Worm (Caenorhabditis elegans): ENCODE measurements around the gene K05G3.2.

DNA sequence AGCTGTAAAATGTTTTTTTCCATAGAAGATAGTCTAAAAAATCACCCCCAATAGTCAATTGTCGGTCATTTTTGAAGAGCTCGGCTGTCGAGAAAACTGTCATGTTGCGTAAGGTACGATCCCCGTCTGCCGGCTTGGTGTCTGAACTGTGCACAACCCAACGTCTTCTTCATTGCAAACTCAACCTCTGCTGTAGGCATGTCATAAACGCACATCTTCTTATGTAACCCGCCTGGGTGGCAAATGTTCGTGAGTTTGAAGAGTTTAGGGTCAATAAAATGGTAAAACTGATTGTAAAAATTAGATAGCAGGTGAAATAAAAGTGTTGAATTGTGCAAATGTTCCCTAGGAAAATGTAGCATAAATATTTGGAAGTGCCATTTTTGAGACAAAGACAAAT is 29.6 kb downstream of the K05G3.2 start:
- no peak for TF ChIP-seq nhr-77 (tag; optimal IDR thresholded peaks at IDR 0.05)
- no peak for TF ChIP-seq nhr-12 (tag; optimal IDR thresholded peaks at IDR 0.05)
- no peak for TF ChIP-seq ceh-16 (tag; optimal IDR thresholded peaks at IDR 0.05)
- TF ChIP-seq unc-39 (tag; optimal IDR thresholded peaks at IDR 0.05), result no peak
- no peak for TF ChIP-seq unc-62 (GFP tag; optimal IDR thresholded peaks at IDR 0.05)
- no peak for TF ChIP-seq nhr-11 (tag; optimal IDR thresholded peaks at IDR 0.05)
